Fruit fly (Drosophila melanogaster): ENCODE measurements around the gene Lip4.
A peak's percentile ranks its signal among the peaks of the same experiment; 100 is the strongest.

dm6 chr2L:10555269-10555668, 27.9 kb downstream of the Lip4 start:
- no peak for TF ChIP-seq CG3919 (GFP tag; optimal IDR thresholded peaks at IDR 0.05)
- TF ChIP-seq fd59A (GFP tag; optimal IDR thresholded peaks at IDR 0.05), result no peak
- TF ChIP-seq Met (GFP tag; optimal IDR thresholded peaks at IDR 0.05), result no peak
- peak; percentile 2 for TF ChIP-seq Hr39 (GFP tag; optimal IDR thresholded peaks at IDR 0.05)
